Worm (Caenorhabditis elegans) whole organism, young adult: ENCODE measurements around the gene orc-4.

Experiments used
- D2030.7 ChIP-seq: fragments of 200-800 bp; sonication (Bioruptor generic); IDR thresholded peaks from 2 replicates; pipeline ENCODE4 v1.3.6; 2022; ENCODE audit warnings: missing genetic modification reagents, missing genetic modification characterization, missing compliant biosample characterization
- F33H1.4 ChIP-seq: fragments of 200-800 bp; sonication (Bioruptor generic); IDR thresholded peaks from 2 replicates; pipeline ENCODE4 v1.3.6; 2022; ENCODE audit warnings: missing genetic modification reagents, missing genetic modification characterization, missing compliant biosample characterization
- K12H6.12 ChIP-seq: fragments of 200-800 bp; sonication (Bioruptor generic); optimal IDR thresholded peaks from 2 replicates; lab custom pipeline; 2018; ENCODE audit warnings: mild to moderate bottlenecking, missing genetic modification characterization, missing compliant biosample characterization
- ceh-79 ChIP-seq: sonication (generic microtip); optimal IDR thresholded peaks from 2 replicates; lab custom pipeline; 2017; ENCODE audit warnings: mild to moderate bottlenecking, missing genetic modification characterization, missing compliant biosample characterization
- lin-40 ChIP-seq: sonication (generic microtip); optimal IDR thresholded peaks from 2 replicates; lab custom pipeline; 2016; ENCODE audit warnings: missing genetic modification characterization, mild to moderate bottlenecking, missing compliant biosample characterization, missing genotype, missing genetic modification reagents
- lsl-1 ChIP-seq: fragments of 200-800 bp; sonication (Bioruptor generic); optimal IDR thresholded peaks from 2 replicates; lab custom pipeline; 2018; ENCODE audit warnings: mild to moderate bottlenecking, missing genetic modification characterization, moderate library complexity, missing compliant biosample characterization
- nfya-1 ChIP-seq: sonication (generic microtip); optimal IDR thresholded peaks from 2 replicates; lab custom pipeline; 2017; ENCODE audit warnings: antibody characterized with exemption, missing compliant biosample characterization, missing genetic modification characterization, borderline replicate concordance; ENCODE audit not compliant: insufficient read depth
- unc-62 ChIP-seq: fragments of 150-350 bp; optimal IDR thresholded peaks from 2 replicates; lab custom pipeline; 2014; ENCODE audit warnings: missing biosample characterization, missing genetic modification reagents, missing genetic modification characterization

DNA sequence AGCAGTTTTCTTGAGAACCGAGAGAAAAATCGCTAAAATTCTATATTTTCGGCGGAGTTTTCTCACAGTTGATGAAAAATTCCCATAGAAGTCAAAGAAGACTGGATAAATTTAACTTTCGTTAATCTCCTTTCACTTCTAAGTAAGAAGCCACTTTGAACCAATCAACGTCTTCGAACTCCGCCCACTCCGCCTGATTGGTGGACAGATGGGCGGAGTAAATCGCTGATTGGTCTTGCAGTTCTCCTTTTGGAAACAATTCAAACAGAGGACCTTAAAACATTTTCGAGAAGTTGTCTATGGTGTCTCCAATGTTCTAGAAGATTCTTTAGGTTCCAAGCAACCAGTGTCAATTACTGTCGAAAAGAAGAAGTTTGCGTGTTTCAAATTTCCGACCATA, 12.4 kb downstream of the orc-4 start:
- TF ChIP-seq D2030.7 (GFP tag; lab: Robert Waterston, UW) (no peak), K12H6.12 (tag; lab: Kevin White, UChicago) (no peak), lin-40 (tag; lab: Kevin White, UChicago) (no peak), unc-62 (GFP tag; lab: Kevin White, UChicago) (no peak), ceh-79 (no peak), lsl-1 (GFP tag; lab: Kevin White, UChicago) (no peak), nfya-1 (tag; lab: Kevin White, UChicago) (no peak), F33H1.4 (GFP tag; lab: Robert Waterston, UW) (no peak)
